Worm (Caenorhabditis elegans) whole organism, L1 larva: ENCODE data around the gene prmt-5.

Experiments
- aha-1 ChIP-seq: fragments of 150-350 bp; optimal IDR thresholded peaks from 2 replicates; lab custom pipeline; 2014; ENCODE audit warnings: missing biosample characterization, missing genetic modification characterization
- aly-2 ChIP-seq: fragments of 150-350 bp; optimal IDR thresholded peaks from 2 replicates; lab custom pipeline; 2014; ENCODE audit warnings: missing biosample characterization, missing genetic modification characterization
- ama-1 ChIP-seq: fragments of 150-350 bp; optimal IDR thresholded peaks from 2 replicates; lab custom pipeline; 2014
- egl-13 ChIP-seq: sonication (generic microtip); optimal IDR thresholded peaks from 2 replicates; lab custom pipeline; 2016; ENCODE audit warnings: missing genotype, missing genetic modification reagents, missing genetic modification characterization, missing compliant biosample characterization
- fkh-10 ChIP-seq: sonication (generic microtip); optimal IDR thresholded peaks from 2 replicates; lab custom pipeline; 2017; ENCODE audit warnings: missing biosample characterization, missing genetic modification reagents, missing genetic modification characterization
- fkh-8 ChIP-seq: sonication (generic microtip); optimal IDR thresholded peaks from 2 replicates; lab custom pipeline; 2016; ENCODE audit warnings: mild to moderate bottlenecking, missing genetic modification characterization, missing compliant biosample characterization
- lin-35 ChIP-seq, 2 experiments: fragments of 150-350 bp; optimal IDR thresholded peaks; 2 replicates each; lab custom pipeline; 2014; ENCODE audit warnings: missing biosample characterization in 2 of 2, missing genetic modification characterization in 2 of 2, missing genetic modification reagents in 2 of 2
- nhr-11 ChIP-seq: fragments of 150-350 bp; optimal IDR thresholded peaks from 2 replicates; lab custom pipeline; 2014; ENCODE audit warnings: missing biosample characterization, missing genetic modification characterization
- nhr-47 ChIP-seq: sonication (generic microtip); optimal IDR thresholded peaks from 2 replicates; lab custom pipeline; 2016; ENCODE audit warnings: mild to moderate bottlenecking, missing genetic modification characterization, moderate library complexity, missing compliant biosample characterization
- snpc-4 ChIP-seq: fragments of 150-350 bp; optimal IDR thresholded peaks from 2 replicates; lab custom pipeline; 2014; ENCODE audit warnings: missing biosample characterization, missing genetic modification characterization

DNA sequence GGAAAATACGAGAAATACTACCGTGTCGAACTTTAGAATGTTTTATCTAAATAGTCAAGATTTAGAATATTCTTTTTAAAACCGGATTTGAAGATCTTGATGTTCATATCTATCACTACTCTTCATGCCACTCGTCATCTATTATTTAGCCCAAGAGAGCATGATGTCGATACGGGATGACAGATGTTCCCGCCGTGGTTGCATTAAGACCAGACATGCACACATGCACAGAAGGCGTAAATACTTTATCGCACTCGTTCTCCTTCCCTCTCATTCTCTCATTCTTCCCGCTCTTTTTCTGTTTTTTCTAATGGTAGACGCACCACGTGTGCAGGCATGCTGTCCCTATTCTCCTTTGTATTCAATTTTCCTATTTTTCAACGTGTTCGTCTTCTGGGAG lies 47.0 kb upstream of the prmt-5 start:
- no peak for TF ChIP-seq aha-1 (tag; lab: Kevin White, UChicago)
- no peak for TF ChIP-seq egl-13 (tag; lab: Kevin White, UChicago)
- TF ChIP-seq aly-2 (tag; lab: Kevin White, UChicago): no peak
- no peak for TF ChIP-seq nhr-47 (tag; lab: Kevin White, UChicago)
- TF ChIP-seq ama-1: no peak
- no peak for TF ChIP-seq lin-35 (GFP tag; optimal IDR thresholded peaks at IDR 0.05; lab: Kevin White, UChicago)
- TF ChIP-seq snpc-4 (tag; lab: Kevin White, UChicago): no peak
- TF ChIP-seq nhr-11: no peak
- TF ChIP-seq fkh-8 (tag; lab: Kevin White, UChicago): no peak
- no peak for TF ChIP-seq fkh-10 (GFP tag; lab: Kevin White, UChicago)
